Fruit fly (Drosophila melanogaster) whole organism, embryonic: ENCODE results near the gene rdog.

Experiments
- Aef1 ChIP-seq: fragments of 200-800 bp; sonication (Bioruptor generic); IDR thresholded peaks from 3 replicates; pipeline ENCODE4 v1.3.6; 2022; ENCODE audit warnings: missing biosample characterization, missing genetic modification characterization
- BtbVII ChIP-seq: fragments of 200-800 bp; sonication (Bioruptor generic); optimal IDR thresholded peaks from 3 replicates; lab custom pipeline; 2017; ENCODE audit warnings: missing biosample characterization, mild to moderate bottlenecking, missing genetic modification characterization
- CG10366 ChIP-seq: fragments of 200-800 bp; sonication (Bioruptor generic); IDR thresholded peaks from 2 replicates; pipeline ENCODE4 v1.3.6; 2022; ENCODE audit warnings: missing biosample characterization, missing genetic modification characterization
- CG10462 ChIP-seq: fragments of 200-800 bp; sonication (Bioruptor generic); optimal IDR thresholded peaks from 2 replicates; lab custom pipeline; 2016; ENCODE audit warnings: missing biosample characterization, missing genetic modification characterization
- CG11398 ChIP-seq: fragments of 200-800 bp; sonication (Bioruptor generic); optimal IDR thresholded peaks from 2 replicates; lab custom pipeline; 2016; ENCODE audit warnings: missing biosample characterization, missing genetic modification characterization
- CG11456 ChIP-seq: fragments of 200-800 bp; sonication (Bioruptor generic); IDR thresholded peaks from 3 replicates; pipeline ENCODE4 v1.3.6; 2022; ENCODE audit warnings: missing biosample characterization, missing genetic modification characterization
- CG12236 ChIP-seq: fragments of 200-800 bp; sonication (Bioruptor generic); optimal IDR thresholded peaks from 2 replicates; lab custom pipeline; 2016; ENCODE audit warnings: missing biosample characterization, missing genetic modification characterization
- CG13894 ChIP-seq: fragments of 200-800 bp; sonication (Bioruptor generic); optimal IDR thresholded peaks from 3 replicates; lab custom pipeline; 2018; ENCODE audit warnings: missing biosample characterization, mild to moderate bottlenecking, missing genetic modification characterization, moderate library complexity
- CG14050 ChIP-seq: fragments of 200-800 bp; sonication (Bioruptor generic); IDR thresholded peaks from 3 replicates; pipeline ENCODE4 v1.3.6; 2022; ENCODE audit warnings: missing biosample characterization, missing genetic modification characterization
- CG15514 ChIP-seq: fragments of 200-800 bp; sonication (Bioruptor generic); optimal IDR thresholded peaks from 3 replicates; lab custom pipeline; 2017; ENCODE audit warnings: missing biosample characterization, missing genetic modification characterization, mild to moderate bottlenecking, moderate library complexity, missing genetic modification reagents
- CG16863 ChIP-seq: fragments of 200-800 bp; sonication (Bioruptor generic); optimal IDR thresholded peaks from 3 replicates; lab custom pipeline; 2016; ENCODE audit warnings: missing biosample characterization, missing genetic modification characterization
- CG18619 ChIP-seq: fragments of 200-800 bp; sonication (Bioruptor generic); optimal IDR thresholded peaks from 3 replicates; lab custom pipeline; 2017; ENCODE audit warnings: missing biosample characterization, mild to moderate bottlenecking, missing genetic modification characterization
- CG18764 ChIP-seq: fragments of 200-800 bp; sonication (Bioruptor generic); optimal IDR thresholded peaks from 3 replicates; lab custom pipeline; 2016; ENCODE audit warnings: missing biosample characterization, missing genetic modification characterization
- CG31224 ChIP-seq: fragments of 200-800 bp; sonication (Bioruptor generic); IDR thresholded peaks from 2 replicates; pipeline ENCODE4 v1.3.6; 2022; ENCODE audit warnings: missing biosample characterization, missing genetic modification characterization
- CG4617 ChIP-seq: fragments of 200-800 bp; sonication (Bioruptor generic); optimal IDR thresholded peaks from 3 replicates; lab custom pipeline; 2016; ENCODE audit warnings: missing biosample characterization, missing genetic modification characterization, borderline replicate concordance
- CG4854 ChIP-seq: fragments of 200-800 bp; sonication (Bioruptor generic); optimal IDR thresholded peaks from 2 replicates; lab custom pipeline; 2016; ENCODE audit warnings: missing biosample characterization, missing genetic modification characterization, inconsistent platforms
- CG7372 ChIP-seq: fragments of 200-800 bp; sonication (Bioruptor generic); IDR thresholded peaks from 2 replicates; pipeline ENCODE4 v1.3.6; 2022; ENCODE audit warnings: missing biosample characterization, missing genetic modification characterization
- CG8944 ChIP-seq: fragments of 200-800 bp; sonication (Bioruptor generic); optimal IDR thresholded peaks from 3 replicates; lab custom pipeline; 2016; ENCODE audit warnings: missing biosample characterization, missing genetic modification characterization
- CG9437 ChIP-seq: fragments of 200-800 bp; sonication (Bioruptor generic); optimal IDR thresholded peaks from 2 replicates; lab custom pipeline; 2018; ENCODE audit warnings: missing biosample characterization, mild to moderate bottlenecking, missing genetic modification characterization
- CG9817 ChIP-seq: fragments of 200-800 bp; sonication (Bioruptor generic); optimal IDR thresholded peaks from 2 replicates; lab custom pipeline; 2018; ENCODE audit warnings: missing biosample characterization, mild to moderate bottlenecking, missing genetic modification characterization, moderate library complexity
- D19B ChIP-seq: fragments of 200-800 bp; sonication (Bioruptor generic); optimal IDR thresholded peaks from 2 replicates; lab custom pipeline; 2017; ENCODE audit warnings: missing biosample characterization, mild to moderate bottlenecking, missing genetic modification characterization
- Deaf1 ChIP-seq: fragments of 200-800 bp; optimal IDR thresholded peaks from 3 replicates; lab custom pipeline; 2019; ENCODE audit warnings: missing biosample characterization, mild to moderate bottlenecking, missing genetic modification characterization, moderate library complexity
- Doc3 ChIP-seq: fragments of 200-800 bp; sonication (Bioruptor generic); IDR thresholded peaks from 3 replicates; pipeline ENCODE4 v1.3.6; 2022; ENCODE audit warnings: missing biosample characterization, missing genetic modification characterization; ENCODE audit not compliant: partially characterized antibody
- Fer1 ChIP-seq: fragments of 200-800 bp; sonication (Bioruptor generic); optimal IDR thresholded peaks from 2 replicates; lab custom pipeline; 2017; ENCODE audit warnings: missing biosample characterization, mild to moderate bottlenecking, missing genetic modification characterization
- Fer3 ChIP-seq: fragments of 200-800 bp; sonication (Bioruptor generic); optimal IDR thresholded peaks from 2 replicates; lab custom pipeline; 2018; ENCODE audit warnings: missing biosample characterization, mild to moderate bottlenecking, missing genetic modification characterization, moderate library complexity
- Gug ChIP-seq: fragments of 200-800 bp; sonication (Bioruptor generic); IDR thresholded peaks from 4 replicates; pipeline ENCODE4 v1.3.6; 2022; ENCODE audit warnings: missing biosample characterization, missing genetic modification characterization
- Hey ChIP-seq: fragments of 200-800 bp; sonication (Bioruptor generic); optimal IDR thresholded peaks from 3 replicates; lab custom pipeline; 2018; ENCODE audit warnings: missing biosample characterization, mild to moderate bottlenecking, missing genetic modification characterization
- Myb ChIP-seq: fragments of 200-800 bp; sonication (Bioruptor generic); optimal IDR thresholded peaks from 2 replicates; lab custom pipeline; 2016; ENCODE audit warnings: missing biosample characterization, missing genetic modification characterization
- Oli ChIP-seq: fragments of 200-800 bp; sonication (Bioruptor generic); optimal IDR thresholded peaks from 2 replicates; lab custom pipeline; 2018; ENCODE audit warnings: missing biosample characterization, mild to moderate bottlenecking, missing genetic modification characterization, moderate library complexity
- Rx ChIP-seq: fragments of 200-800 bp; sonication (Bioruptor generic); IDR thresholded peaks from 2 replicates; pipeline ENCODE4 v1.3.6; 2022; ENCODE audit warnings: missing biosample characterization, missing genetic modification characterization
- Sox100B ChIP-seq: fragments of 200-800 bp; sonication (Bioruptor generic); optimal IDR thresholded peaks from 3 replicates; lab custom pipeline; 2018; ENCODE audit warnings: missing biosample characterization, mild to moderate bottlenecking, missing genetic modification characterization
- amos ChIP-seq: fragments of 200-800 bp; sonication (Bioruptor generic); IDR thresholded peaks from 2 replicates; pipeline ENCODE4 v1.3.6; 2022; ENCODE audit warnings: missing biosample characterization, missing genetic modification characterization; ENCODE audit not compliant: partially characterized antibody
- da ChIP-seq: fragments of 200-800 bp; sonication (Bioruptor generic); optimal IDR thresholded peaks from 2 replicates; lab custom pipeline; 2016; ENCODE audit warnings: missing biosample characterization, missing genetic modification characterization
- disco-r ChIP-seq: fragments of 200-800 bp; sonication (Bioruptor generic); optimal IDR thresholded peaks from 2 replicates; lab custom pipeline; 2016; ENCODE audit warnings: missing biosample characterization, missing genetic modification characterization
- dysf ChIP-seq: fragments of 200-800 bp; sonication (Bioruptor generic); IDR thresholded peaks from 3 replicates; pipeline ENCODE4 v1.3.6; 2022; ENCODE audit warnings: missing biosample characterization, missing genetic modification characterization
- gcm ChIP-seq: fragments of 200-800 bp; sonication (Bioruptor generic); optimal IDR thresholded peaks from 2 replicates; lab custom pipeline; 2019; ENCODE audit warnings: missing biosample characterization, mild to moderate bottlenecking, missing genetic modification characterization, moderate library complexity
- klu ChIP-seq: fragments of 200-800 bp; sonication (Bioruptor generic); IDR thresholded peaks from 2 replicates; pipeline ENCODE4 v1.3.6; 2022; ENCODE audit warnings: missing biosample characterization, missing genetic modification characterization
- lab ChIP-seq: fragments of 200-800 bp; sonication (Bioruptor generic); optimal IDR thresholded peaks from 3 replicates; lab custom pipeline; 2017; ENCODE audit warnings: missing biosample characterization, missing genetic modification characterization, mild to moderate bottlenecking, moderate library complexity, missing genetic modification reagents
- org-1 ChIP-seq: fragments of 200-800 bp; sonication (Bioruptor generic); optimal IDR thresholded peaks from 2 replicates; lab custom pipeline; 2017; ENCODE audit warnings: missing biosample characterization, missing genetic modification characterization
- pfk ChIP-seq: fragments of 200-800 bp; sonication (Bioruptor generic); optimal IDR thresholded peaks from 2 replicates; lab custom pipeline; 2018; ENCODE audit warnings: missing biosample characterization, mild to moderate bottlenecking, missing genetic modification characterization, moderate library complexity
- sc ChIP-seq, 3 experiments: fragments of >200 bp in 2 of 3; fragments of 200-800 bp in 1 of 3; sonication (Bioruptor generic) in 1 of 3; optimal IDR thresholded peaks; 2 replicates in 2 of 3; 3 replicates in 1 of 3; lab custom pipeline; 2017; ENCODE audit warnings: mild to moderate bottlenecking in 1 of 3, missing biosample characterization in 1 of 3, missing genetic modification characterization in 1 of 3, missing genetic modification reagents in 1 of 3
- sisA ChIP-seq: fragments of 200-800 bp; sonication (Bioruptor generic); IDR thresholded peaks from 2 replicates; pipeline ENCODE4 v1.3.6; 2022; ENCODE audit warnings: missing biosample characterization, missing genetic modification characterization
- so ChIP-seq: fragments of 200-800 bp; sonication (Bioruptor generic); IDR thresholded peaks from 3 replicates; pipeline ENCODE4 v1.3.6; 2022; ENCODE audit warnings: missing biosample characterization, missing genetic modification characterization
- tin ChIP-seq: fragments of 200-800 bp; sonication (Bioruptor generic); optimal IDR thresholded peaks from 3 replicates; lab custom pipeline; 2016; ENCODE audit warnings: missing biosample characterization, missing genetic modification characterization
- wdn ChIP-seq: fragments of 200-800 bp; sonication (Bioruptor generic); IDR thresholded peaks from 2 replicates; pipeline ENCODE4 v1.3.6; 2022; ENCODE audit warnings: missing biosample characterization, missing genetic modification characterization
- zen ChIP-seq: fragments of 200-800 bp; sonication (Bioruptor generic); optimal IDR thresholded peaks from 3 replicates; lab custom pipeline; 2018; ENCODE audit warnings: missing biosample characterization, mild to moderate bottlenecking, missing genetic modification characterization, moderate library complexity
- zen2 ChIP-seq: fragments of 200-800 bp; sonication (Bioruptor generic); IDR thresholded peaks from 3 replicates; pipeline ENCODE4 v1.3.6; 2022; ENCODE audit warnings: missing biosample characterization, missing genetic modification characterization; ENCODE audit not compliant: partially characterized antibody

rdog gene

DNA sequence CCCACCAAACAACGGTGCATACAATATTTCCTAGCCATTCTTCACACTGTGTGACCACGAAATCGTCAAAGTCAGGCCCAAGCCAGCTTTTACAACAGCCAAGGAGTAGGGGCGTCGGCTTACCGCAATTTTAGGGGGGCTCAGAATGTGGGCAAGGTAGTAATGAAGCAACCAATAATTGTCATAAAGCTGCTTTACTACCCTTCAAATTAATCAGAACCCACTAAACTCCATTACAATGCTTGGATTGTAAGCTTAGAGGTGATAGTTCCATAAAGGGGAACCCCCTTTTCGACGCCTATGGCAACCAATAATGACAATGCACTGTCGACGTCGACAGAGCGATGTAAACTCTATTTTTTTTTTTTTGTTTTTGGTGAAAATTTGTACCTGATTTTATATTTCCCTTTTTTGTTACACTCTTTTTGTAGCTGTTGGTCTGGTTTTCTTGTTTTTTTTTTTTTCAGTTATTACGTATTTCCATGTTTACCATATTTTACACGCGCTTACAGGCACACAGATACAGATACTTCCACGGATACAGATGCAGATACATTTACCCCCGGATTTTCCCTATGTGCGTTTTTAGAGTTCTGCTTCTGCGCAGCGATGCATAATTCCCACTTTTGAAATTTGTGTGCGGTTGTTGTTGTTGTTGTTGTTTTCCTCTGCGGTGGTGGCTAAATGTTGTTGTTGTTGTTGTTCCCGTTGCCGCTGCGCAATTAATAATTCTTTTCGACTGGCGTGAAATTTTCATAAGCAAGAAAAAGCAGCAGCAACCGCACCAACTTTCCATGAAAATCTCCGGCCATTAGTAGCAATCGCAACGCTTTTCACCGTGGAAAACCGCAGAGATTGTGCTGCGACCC is 46.9 kb downstream of the rdog start (continued):
- TF ChIP-seq da (GFP tag; lab: Kevin White, UChicago) = peak; percentile 43
- TF ChIP-seq disco-r (GFP tag; lab: Kevin White, UChicago) = peak; percentile 34
- TF ChIP-seq wdn (GFP tag; lab: Robert Waterston, UW) = peak; percentile 44; the same call in 1 of the 2 replicates
- peak; percentile 42 for TF ChIP-seq CG4854 (GFP tag; lab: Kevin White, UChicago)
- no peak for TF ChIP-seq CG13894
- TF ChIP-seq Aef1 (GFP tag; lab: Robert Waterston, UW) = peak; percentile 37; the same call in 1 of the 3 replicates
- TF ChIP-seq CG14050 (GFP tag; lab: Robert Waterston, UW) = peak; percentile 72
- peak; percentile 78 for TF ChIP-seq Sox100B (GFP tag; lab: Kevin White, UChicago)
- TF ChIP-seq Fer1 = peak; percentile 65
- peak; percentile 48; the same call in 1 of the 2 replicates for TF ChIP-seq CG7372 (GFP tag; lab: Robert Waterston, UW)
- peak; percentile 65 for TF ChIP-seq org-1
- peak; percentile 31 for TF ChIP-seq CG15514 (GFP tag; lab: Kevin White, UChicago)
- no peak for TF ChIP-seq Doc3 (GFP tag; lab: Robert Waterston, UW)
- TF ChIP-seq CG31224 (GFP tag; lab: Robert Waterston, UW) = 0 out of 2 replicates have a peak, but pooled peaks have one; percentile 29
- TF ChIP-seq CG18764 (GFP tag; lab: Kevin White, UChicago) = peak; percentile 74
- TF ChIP-seq sisA (GFP tag; lab: Robert Waterston, UW) = peak; percentile 83
- TF ChIP-seq CG9817 (tag; lab: Kevin White, UChicago) = peak; percentile 53
- no peak for TF ChIP-seq Hey (tag; lab: Kevin White, UChicago)
- peak; percentile 72 for TF ChIP-seq gcm
- TF ChIP-seq Oli (tag; lab: Kevin White, UChicago) = peak; percentile 84
- TF ChIP-seq CG16863 (GFP tag; lab: Kevin White, UChicago) = peak; percentile 79
- peak; percentile 68 for TF ChIP-seq Gug
- TF ChIP-seq CG10462 (GFP tag; lab: Kevin White, UChicago) = peak; percentile 41
- TF ChIP-seq D19B (GFP tag; lab: Kevin White, UChicago) = peak; percentile 6
- TF ChIP-seq amos (GFP tag; lab: Robert Waterston, UW) = no peak
- peak; percentile 58 for TF ChIP-seq CG9437 (GFP tag; lab: Kevin White, UChicago)
- TF ChIP-seq Fer3 (tag; lab: Kevin White, UChicago) = peak; percentile 46
- peak; percentile 64 for TF ChIP-seq CG12236 (GFP tag; lab: Kevin White, UChicago)
- TF ChIP-seq Myb = peak; percentile 47
- 0 out of 3 replicates have a peak, but pooled peaks have one; percentile 61 for TF ChIP-seq CG11456 (GFP tag; lab: Robert Waterston, UW)
- TF ChIP-seq sc (optimal IDR thresholded peaks at IDR 0.05; lab: Kevin White, UChicago) = no peak
- peak; percentile 73 for TF ChIP-seq sc (GFP tag; optimal IDR thresholded peaks at IDR 0.05; lab: Kevin White, UChicago)
- peak; percentile 51 for TF ChIP-seq CG18619
- TF ChIP-seq pfk = no peak
- peak; percentile 11 for TF ChIP-seq BtbVII (GFP tag; lab: Kevin White, UChicago)
- peak; percentile 28 for TF ChIP-seq CG4617
- peak; percentile 76 for TF ChIP-seq CG10366 (GFP tag; lab: Robert Waterston, UW)
- peak; percentile 60 for TF ChIP-seq zen (tag; lab: Kevin White, UChicago)
- peak; percentile 75 for TF ChIP-seq CG11398
- TF ChIP-seq Rx (GFP tag; lab: Robert Waterston, UW) = peak; percentile 79
- peak; percentile 68; the same call in 1 of the 3 replicates for TF ChIP-seq so (GFP tag; lab: Robert Waterston, UW)
- peak; percentile 80 for TF ChIP-seq dysf
- TF ChIP-seq Deaf1 (tag; lab: Kevin White, UChicago) = peak; percentile 24
- no peak for TF ChIP-seq zen2
- TF ChIP-seq lab (GFP tag; lab: Kevin White, UChicago) = peak; percentile 76
- 0 out of 2 replicates have a peak, but pooled peaks have one; percentile 7 for TF ChIP-seq klu
- peak; percentile 70 for TF ChIP-seq CG8944 (GFP tag; lab: Kevin White, UChicago)
- TF ChIP-seq tin = peak; percentile 80
